Worm (Caenorhabditis elegans): ENCODE data around the gene F10C2.3.

Gene F10C2.3

ce11 chrV:11990511-11991127, 29.5 kb upstream of the F10C2.3 start (continued):
- no peak for TF ChIP-seq ztf-28 (GFP tag; IDR thresholded peaks at IDR 0.05)
- no peak for TF ChIP-seq nfya-1 (tag; optimal IDR thresholded peaks at IDR 0.05; ENCODE audit: borderline replicate concordance, insufficient read depth)
- TF ChIP-seq dpff-1 (tag; optimal IDR thresholded peaks at IDR 0.05) = no peak
- no peak for TF ChIP-seq rcor-1 (GFP tag; IDR thresholded peaks at IDR 0.05)
- no peak for TF ChIP-seq nhr-120 (GFP tag; IDR thresholded peaks at IDR 0.05)
- no peak for TF ChIP-seq C06A6.2 (GFP tag; conservative IDR thresholded peaks at IDR 0.05)
- peak in 1 of 3 experiments; percentile 18 for TF ChIP-seq lin-35 (GFP tag; optimal IDR thresholded peaks at IDR 0.05)
- no peak for TF ChIP-seq Y67H2A.10 (GFP tag; conservative IDR thresholded peaks at IDR 0.05)
- TF ChIP-seq lin-54 (GFP tag; optimal IDR thresholded peaks at IDR 0.05) = no peak
- no peak for TF ChIP-seq F52B5.7 (tag; optimal IDR thresholded peaks at IDR 0.05)
- TF ChIP-seq hrde-1 (tag; optimal IDR thresholded peaks at IDR 0.05; ENCODE audit: borderline replicate concordance) = peak; percentile 66
- 0 out of 2 replicates have a peak, but pooled peaks have one; percentile 14 for TF ChIP-seq hmg-20 (GFP tag; IDR thresholded peaks at IDR 0.05)
- TF ChIP-seq Y53F4B.3 (GFP tag; IDR thresholded peaks at IDR 0.05) = 0 out of 2 replicates have a peak, but pooled peaks have one; percentile 6
- no peak for TF ChIP-seq lsl-1 (GFP tag; optimal IDR thresholded peaks at IDR 0.05)
- TF ChIP-seq tbp1 (GFP tag; optimal IDR thresholded peaks at IDR 0.05) = peak; percentile 6
- 0 out of 2 replicates have a peak, but pooled peaks have one; percentile 20 for TF ChIP-seq D2030.7 (GFP tag; IDR thresholded peaks at IDR 0.05)
- no peak for TF ChIP-seq ztf-25 (GFP tag; IDR thresholded peaks at IDR 0.05)
- TF ChIP-seq ceh-40 (GFP tag; IDR thresholded peaks at IDR 0.05) = 0 out of 2 replicates have a peak, but pooled peaks have one; percentile 51
- peak; percentile 48; the same call in 1 of the 2 replicates for TF ChIP-seq C17E4.6 (GFP tag; IDR thresholded peaks at IDR 0.05)
- no peak for TF ChIP-seq lin-26 (GFP tag; IDR thresholded peaks at IDR 0.05)
- TF ChIP-seq tlf-1 (GFP tag; optimal IDR thresholded peaks at IDR 0.05) = peak; percentile 5
- no peak for TF ChIP-seq xnd-1 (tag; optimal IDR thresholded peaks at IDR 0.05)
- TF ChIP-seq ztf-18 (tag; optimal IDR thresholded peaks at IDR 0.05) = no peak
- no peak for TF ChIP-seq ceh-100 (GFP tag; IDR thresholded peaks at IDR 0.05)
- TF ChIP-seq F49E8.2 (tag; optimal IDR thresholded peaks at IDR 0.05; ENCODE audit: insufficient read depth) = peak; percentile 20
- TF ChIP-seq nhr-179 (tag; optimal IDR thresholded peaks at IDR 0.05) = no peak
- TF ChIP-seq ets-4 (GFP tag; optimal IDR thresholded peaks at IDR 0.05) = no peak
- peak; percentile 37; the same call in 1 of the 2 replicates for TF ChIP-seq hsf-1 (GFP tag; IDR thresholded peaks at IDR 0.05)
- no peak for TF ChIP-seq K12H6.12 (tag; optimal IDR thresholded peaks at IDR 0.05)
- TF ChIP-seq efl-1 (GFP tag; optimal IDR thresholded peaks at IDR 0.05) = no peak
- no peak for TF ChIP-seq nfyb-1 (GFP tag; IDR thresholded peaks at IDR 0.05)
- no peak for TF ChIP-seq dox-1 (GFP tag; IDR thresholded peaks at IDR 0.05)
- no peak for TF ChIP-seq snpc-3.4 (tag; optimal IDR thresholded peaks at IDR 0.05)
- no peak for TF ChIP-seq ama-1 (optimal IDR thresholded peaks at IDR 0.05)
- no peak for TF ChIP-seq ama-1 (GFP tag; optimal IDR thresholded peaks at IDR 0.05)
- TF ChIP-seq hlh-12 (tag; optimal IDR thresholded peaks at IDR 0.05) = no peak
- peak; percentile 28 for TF ChIP-seq atf-7 (tag; optimal IDR thresholded peaks at IDR 0.05)
- TF ChIP-seq attf-6 (GFP tag; IDR thresholded peaks at IDR 0.05) = 0 out of 2 replicates have a peak, but pooled peaks have one; percentile 17
- 0 out of 2 replicates have a peak, but pooled peaks have one; percentile 23 for TF ChIP-seq Y53G8AR.9 (GFP tag; conservative IDR thresholded peaks at IDR 0.05)
- peak; percentile 79; the same call in 1 of the 2 replicates for TF ChIP-seq madf-3 (GFP tag; IDR thresholded peaks at IDR 0.05)

Measured in whole organism, young adult.